Fruit fly (Drosophila melanogaster): ENCODE measurements around the gene Etfb.

Etfb gene

dm6 chr3R:29771645-29772089 lies 31.1 kb downstream of the Etfb start:
- TF ChIP-seq CG10348 (GFP tag; IDR thresholded peaks at IDR 0.05) (no peak), CG12605 (GFP tag; IDR thresholded peaks at IDR 0.05) (peak; percentile 49), Pif1A (GFP tag; optimal IDR thresholded peaks at IDR 0.05) (no peak), fd96Ca (GFP tag; IDR thresholded peaks at IDR 0.05) (0 out of 3 replicates have a peak, but pooled peaks have one; percentile 37), CG4496 (GFP tag; IDR thresholded peaks at IDR 0.05) (no peak), EcR (GFP tag; optimal IDR thresholded peaks at IDR 0.05) (peak; percentile 83)

dm6 chr3R:29770930-29771329 lies 31.8 kb downstream of the Etfb start:
- TF ChIP-seq CG4496 (GFP tag; IDR thresholded peaks at IDR 0.05) (no peak), CG34367 (tag; optimal IDR thresholded peaks at IDR 0.05) (no peak), CG8159 (tag; optimal IDR thresholded peaks at IDR 0.05) (no peak), fd96Ca (GFP tag; IDR thresholded peaks at IDR 0.05) (no peak), CG17806 (tag; optimal IDR thresholded peaks at IDR 0.05) (no peak), CG13204 (GFP tag; optimal IDR thresholded peaks at IDR 0.05) (no peak), gl (tag; optimal IDR thresholded peaks at IDR 0.05) (no peak), CG9948 (tag; optimal IDR thresholded peaks at IDR 0.05) (no peak), rn (GFP tag; IDR thresholded peaks at IDR 0.05) (no peak), CG32121 (GFP tag; IDR thresholded peaks at IDR 0.05) (no peak), Snoo (tag; optimal IDR thresholded peaks at IDR 0.05) (no peak), EcR (GFP tag; optimal IDR thresholded peaks at IDR 0.05) (no peak), CG8301 (tag; optimal IDR thresholded peaks at IDR 0.05) (no peak)

DNA sequence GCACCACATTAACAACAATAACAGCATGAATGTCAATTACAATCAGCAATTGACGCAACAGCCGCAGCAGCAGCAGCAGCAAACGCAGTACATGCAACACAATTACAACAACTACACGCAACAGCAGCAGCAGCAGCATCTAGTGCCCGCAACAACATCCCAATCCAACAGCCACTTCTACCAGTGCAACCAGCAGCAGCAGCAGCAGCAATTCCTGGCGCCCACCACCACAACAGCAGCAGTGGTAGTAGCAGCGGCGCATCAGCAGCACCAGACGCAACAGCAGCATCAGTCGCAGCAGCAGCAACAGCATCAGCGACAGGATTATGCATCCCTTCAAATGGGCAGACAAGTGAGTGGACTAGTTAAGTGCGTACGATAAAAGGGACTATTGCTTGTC lies 35.5 kb downstream of the Etfb start:
- no peak for TF ChIP-seq CG8301 (tag; optimal IDR thresholded peaks at IDR 0.05)
- no peak for TF ChIP-seq CG34367 (tag; optimal IDR thresholded peaks at IDR 0.05)
- TF ChIP-seq D1 (tag; optimal IDR thresholded peaks at IDR 0.05), result no peak
- no peak for TF ChIP-seq CG13204 (GFP tag; optimal IDR thresholded peaks at IDR 0.05)
- no peak for TF ChIP-seq CG32121 (GFP tag; IDR thresholded peaks at IDR 0.05)

DNA sequence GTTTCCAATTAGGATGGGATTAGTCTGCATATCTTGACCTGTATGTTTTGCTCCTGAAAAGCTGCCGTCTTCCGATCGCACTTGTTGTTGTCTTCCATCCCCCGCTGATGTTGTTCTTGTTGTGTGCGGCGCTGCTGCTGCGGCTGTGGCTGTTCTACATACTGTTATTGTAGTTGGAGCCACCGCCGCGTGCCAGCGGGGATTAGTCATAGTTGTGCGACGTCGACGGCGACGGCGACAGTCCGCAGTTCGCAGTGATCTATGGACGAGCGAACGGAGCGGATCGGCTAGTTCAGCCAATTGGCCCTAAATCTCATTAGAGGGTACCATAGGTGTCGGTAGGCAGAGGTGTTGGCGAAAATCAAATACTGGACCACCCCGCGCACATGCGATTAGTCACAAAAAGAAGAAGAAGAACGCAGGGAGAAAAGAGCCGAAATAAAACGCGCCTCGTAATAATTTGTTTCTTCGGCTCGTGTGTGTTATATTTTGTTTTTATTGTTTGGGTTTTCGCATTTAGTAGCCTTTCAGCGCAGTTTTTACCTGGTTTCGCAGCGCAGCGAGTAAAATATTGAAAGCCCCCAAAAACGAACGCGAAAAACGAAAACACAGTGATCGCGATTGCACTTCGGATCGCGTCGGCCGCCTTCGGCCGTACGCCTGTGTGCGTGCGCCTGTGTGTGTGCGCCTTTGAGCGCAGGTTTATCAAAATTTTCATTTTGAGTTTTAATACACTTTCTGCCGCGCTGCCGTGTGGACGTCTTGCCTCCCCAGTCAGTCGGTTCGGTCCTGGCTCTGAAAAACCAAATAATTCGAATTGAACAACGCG lies 37.3 kb downstream of the Etfb start, which contains the start of gene kay:
TSS of gene kay (plus strand) at position 729 of the 829 bp plus-strand sequence.
- TF ChIP-seq CG4496 (GFP tag; IDR thresholded peaks at IDR 0.05) (peak; percentile 42; the same call in 2 of the 3 replicates), Pif1B (GFP tag; optimal IDR thresholded peaks at IDR 0.05) (no peak), CG13204 (GFP tag; optimal IDR thresholded peaks at IDR 0.05) (peak; percentile 7)

dm6 chr3R:29764249-29765042 lies 38.3 kb downstream of the Etfb start:
- TF ChIP-seq CG10348 (GFP tag; IDR thresholded peaks at IDR 0.05), result no peak
- peak; percentile 95 for TF ChIP-seq EcR (GFP tag; optimal IDR thresholded peaks at IDR 0.05)
- peak; percentile 11 for TF ChIP-seq CG13204 (GFP tag; optimal IDR thresholded peaks at IDR 0.05)

DNA sequence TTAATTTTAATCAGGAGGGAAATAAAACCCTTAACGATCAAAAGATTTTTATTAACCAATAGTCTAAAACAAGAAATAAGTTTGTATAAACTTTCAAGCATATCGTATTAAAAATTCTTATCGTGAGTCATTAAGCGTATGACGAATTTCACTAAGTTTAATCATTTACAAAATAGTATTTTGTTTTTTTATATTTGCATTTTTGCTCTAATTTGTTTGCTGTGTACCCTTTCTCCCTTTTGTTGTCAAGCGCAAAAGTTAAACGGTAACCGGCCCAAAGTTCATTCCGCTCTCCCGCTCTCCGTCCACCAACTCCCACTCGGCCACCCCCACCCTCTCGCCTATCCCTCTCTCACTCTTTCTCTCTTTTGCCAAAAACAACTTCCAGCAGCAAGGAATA lies 38.9 kb downstream of the Etfb start:
- TF ChIP-seq CG15710 (tag; optimal IDR thresholded peaks at IDR 0.05) (no peak), CG12605 (GFP tag; IDR thresholded peaks at IDR 0.05) (no peak), gl (tag; optimal IDR thresholded peaks at IDR 0.05) (no peak), CG8159 (tag; optimal IDR thresholded peaks at IDR 0.05) (peak; percentile 43), D1 (tag; optimal IDR thresholded peaks at IDR 0.05) (no peak), Pif1A (GFP tag; optimal IDR thresholded peaks at IDR 0.05) (no peak), CG17806 (tag; optimal IDR thresholded peaks at IDR 0.05) (peak; percentile 22), CG10348 (GFP tag; IDR thresholded peaks at IDR 0.05) (no peak), CG13204 (GFP tag; optimal IDR thresholded peaks at IDR 0.05) (no peak), CG14655 (GFP tag; optimal IDR thresholded peaks at IDR 0.05) (peak; percentile 29), Ets98B (GFP tag; IDR thresholded peaks at IDR 0.05) (no peak), CG4496 (GFP tag; IDR thresholded peaks at IDR 0.05) (no peak), Pif1B (GFP tag; optimal IDR thresholded peaks at IDR 0.05) (no peak), CG9948 (tag; optimal IDR thresholded peaks at IDR 0.05) (no peak), CG8301 (tag; optimal IDR thresholded peaks at IDR 0.05) (no peak)

DNA sequence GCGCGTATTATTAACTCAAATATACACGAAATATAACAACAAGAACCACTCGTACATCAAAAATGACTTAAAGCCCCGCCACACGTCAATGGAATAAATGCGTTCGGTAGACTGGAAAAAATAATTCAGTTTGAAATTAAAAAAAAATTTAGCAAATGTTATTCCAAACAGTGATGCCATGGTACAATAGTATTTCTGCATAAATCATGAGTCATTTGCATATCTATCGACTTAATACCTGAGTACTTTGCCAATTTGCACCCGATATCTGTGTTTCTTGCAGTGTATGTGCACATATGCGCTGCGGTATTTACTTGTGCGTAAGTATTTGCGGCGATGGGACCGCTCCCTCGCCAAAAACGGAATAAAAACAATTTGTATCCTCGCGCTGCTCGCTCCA lies 39.6 kb downstream of the Etfb start:
- TF ChIP-seq Pif1A (GFP tag; optimal IDR thresholded peaks at IDR 0.05) (peak; percentile 93), CG12605 (GFP tag; IDR thresholded peaks at IDR 0.05) (peak; percentile 56), rn (GFP tag; IDR thresholded peaks at IDR 0.05) (peak; percentile 69), CG34367 (tag; optimal IDR thresholded peaks at IDR 0.05) (peak; percentile 72), Snoo (tag; optimal IDR thresholded peaks at IDR 0.05) (peak; percentile 93), Ets98B (GFP tag; IDR thresholded peaks at IDR 0.05) (peak; percentile 72), D1 (tag; optimal IDR thresholded peaks at IDR 0.05) (peak; percentile 46), CG13204 (GFP tag; optimal IDR thresholded peaks at IDR 0.05) (peak; percentile 36), gl (tag; optimal IDR thresholded peaks at IDR 0.05) (peak; percentile 52), fd96Ca (GFP tag; IDR thresholded peaks at IDR 0.05) (peak; percentile 77), CG14655 (GFP tag; optimal IDR thresholded peaks at IDR 0.05) (peak; percentile 71), CG32121 (GFP tag; IDR thresholded peaks at IDR 0.05) (peak; percentile 58), EcR (GFP tag; optimal IDR thresholded peaks at IDR 0.05) (peak; percentile 51), CG10348 (GFP tag; IDR thresholded peaks at IDR 0.05) (no peak), CG8301 (tag; optimal IDR thresholded peaks at IDR 0.05) (peak; percentile 70), CG4496 (GFP tag; IDR thresholded peaks at IDR 0.05) (peak; percentile 85), CG8159 (tag; optimal IDR thresholded peaks at IDR 0.05) (peak; percentile 85), CG17806 (tag; optimal IDR thresholded peaks at IDR 0.05) (peak; percentile 81), CG15710 (tag; optimal IDR thresholded peaks at IDR 0.05) (peak; percentile 83), CG9948 (tag; optimal IDR thresholded peaks at IDR 0.05) (peak; percentile 75), Pif1B (GFP tag; optimal IDR thresholded peaks at IDR 0.05) (peak; percentile 74)

Measured in whole organism, pupa.